Worm (Caenorhabditis elegans) whole organism, early embryonic: Measurements from ENCODE around the gene jmjd-3.2.

Source experiments
- F13C5.2 ChIP-seq: sonication (generic microtip); optimal IDR thresholded peaks from 2 replicates; lab custom pipeline; 2017; ENCODE audit warnings: mild to moderate bottlenecking, missing genetic modification characterization, inconsistent platforms, missing compliant biosample characterization
- aly-1 ChIP-seq: sonication (generic microtip); optimal IDR thresholded peaks from 2 replicates; lab custom pipeline; 2016; ENCODE audit warnings: missing genetic modification characterization, missing compliant biosample characterization
- ama-1 ChIP-seq: fragments of 150-350 bp; optimal IDR thresholded peaks from 2 replicates; lab custom pipeline; 2014
- ceh-13 ChIP-seq: fragments of 200-800 bp; sonication (Bioruptor generic); optimal IDR thresholded peaks from 2 replicates; lab custom pipeline; 2018; ENCODE audit warnings: mild to moderate bottlenecking, missing genetic modification characterization, missing compliant biosample characterization
- ets-7 ChIP-seq: sonication (generic microtip); optimal IDR thresholded peaks from 2 replicates; lab custom pipeline; 2016; ENCODE audit warnings: missing genotype, missing genetic modification characterization, missing compliant biosample characterization
- flt-1 ChIP-seq: fragments of 200-800 bp; sonication (Bioruptor generic); IDR thresholded peaks from 2 replicates; pipeline ENCODE4 v1.3.6; 2022; ENCODE audit warnings: missing genetic modification characterization, missing compliant biosample characterization
- hmbx-1 ChIP-seq: sonication (generic microtip); optimal IDR thresholded peaks from 2 replicates; lab custom pipeline; 2016; ENCODE audit warnings: mild to moderate bottlenecking, missing genetic modification characterization, missing compliant biosample characterization
- pes-1 ChIP-seq: fragments of 200-800 bp; sonication (Bioruptor generic); IDR thresholded peaks from 2 replicates; pipeline ENCODE4 v1.3.6; 2022; ENCODE audit warnings: missing genetic modification reagents, missing genetic modification characterization, missing compliant biosample characterization
- scrt-1 ChIP-seq: fragments of 200-800 bp; sonication (Bioruptor generic); IDR thresholded peaks from 2 replicates; pipeline ENCODE4 v1.3.6; 2022; ENCODE audit warnings: missing genetic modification characterization, missing compliant biosample characterization
- sea-1 ChIP-seq: fragments of 200-800 bp; sonication (Bioruptor generic); conservative IDR thresholded peaks from 2 replicates; pipeline ENCODE4 v1.3.6; 2022; ENCODE audit warnings: missing genetic modification characterization, missing compliant biosample characterization
- tbx-11 ChIP-seq: fragments of 200-800 bp; sonication (Bioruptor generic); IDR thresholded peaks from 2 replicates; pipeline ENCODE4 v1.3.6; 2022; ENCODE audit warnings: missing genetic modification characterization, missing compliant biosample characterization
- tbx-37 ChIP-seq: fragments of 200-800 bp; sonication (Bioruptor generic); conservative IDR thresholded peaks from 2 replicates; pipeline ENCODE4 v1.3.6; 2022; ENCODE audit warnings: missing genetic modification reagents, missing genetic modification characterization, missing compliant biosample characterization
- tra-4 ChIP-seq: sonication (generic microtip); optimal IDR thresholded peaks from 2 replicates; lab custom pipeline; 2017; ENCODE audit warnings: missing genetic modification characterization, missing compliant biosample characterization

DNA sequence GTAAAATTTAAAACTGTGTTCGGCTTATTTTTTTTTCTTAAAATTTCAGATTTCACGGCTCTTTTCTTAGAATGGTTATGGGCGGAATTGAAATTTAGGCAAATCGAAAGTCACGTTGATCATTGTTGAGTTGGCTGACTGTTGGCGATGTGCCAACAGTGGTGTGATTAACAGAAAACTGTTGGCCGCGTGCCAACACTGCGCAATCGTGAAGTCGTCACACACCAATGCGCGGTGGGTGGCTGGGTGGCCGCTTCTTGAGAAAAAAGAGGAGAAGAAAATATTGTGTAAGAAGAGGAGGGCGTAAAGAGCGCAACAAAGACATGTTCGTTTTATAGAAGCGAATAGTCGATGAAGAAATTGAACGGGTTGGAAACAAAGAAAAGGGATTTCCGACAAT, 43.1 kb downstream of the jmjd-3.2 start:
- no peak for TF ChIP-seq ceh-13
- no peak for TF ChIP-seq sea-1 (GFP tag; lab: Robert Waterston, UW)
- 0 out of 2 replicates have a peak, but pooled peaks have one; percentile 26 for TF ChIP-seq tbx-37
- TF ChIP-seq scrt-1 (GFP tag; lab: Robert Waterston, UW): no peak
- no peak for TF ChIP-seq ets-7
- peak; percentile 40; the same call in 1 of the 2 replicates for TF ChIP-seq tbx-11 (GFP tag; lab: Robert Waterston, UW)
- TF ChIP-seq flt-1 (GFP tag; lab: Robert Waterston, UW): no peak
- no peak for TF ChIP-seq F13C5.2 (tag; lab: Kevin White, UChicago)
- TF ChIP-seq tra-4 (tag; lab: Kevin White, UChicago): no peak
- no peak for TF ChIP-seq hmbx-1 (tag; lab: Kevin White, UChicago)
- TF ChIP-seq pes-1 (GFP tag; lab: Robert Waterston, UW): no peak
- peak; percentile 36 for TF ChIP-seq ama-1 (lab: Kevin White, UChicago)
- TF ChIP-seq aly-1 (tag; lab: Kevin White, UChicago): no peak
